Worm (Caenorhabditis elegans): ENCODE measurements around the gene M03D4.3.

The M03D4.3 gene

ce11 chrIV:6071026-6071425 lies 41.2 kb downstream of the M03D4.3 start:
- no peak for TF ChIP-seq dmd-6 (GFP tag; IDR thresholded peaks at IDR 0.05)
- no peak for TF ChIP-seq zip-11 (GFP tag; IDR thresholded peaks at IDR 0.05)
- TF ChIP-seq nhr-41 (GFP tag; IDR thresholded peaks at IDR 0.05), result no peak
- no peak for TF ChIP-seq dmd-9 (GFP tag; IDR thresholded peaks at IDR 0.05)
- no peak for TF ChIP-seq Y5F2A.4 (GFP tag; optimal IDR thresholded peaks at IDR 0.05)
- TF ChIP-seq tra-1 (GFP tag; IDR thresholded peaks at IDR 0.05), result no peak
- TF ChIP-seq aha-1 (tag), result no peak
- no peak for TF ChIP-seq ces-1 (GFP tag; optimal IDR thresholded peaks at IDR 0.05)
- no peak for TF ChIP-seq lsy-2 (tag; optimal IDR thresholded peaks at IDR 0.05)
- no peak for TF ChIP-seq skn-1 (tag; optimal IDR thresholded peaks at IDR 0.05)
- TF ChIP-seq ama-1 (optimal IDR thresholded peaks at IDR 0.05), result no peak

ce11 chrIV:6065186-6065585 lies 47.0 kb downstream of the M03D4.3 start:
- TF ChIP-seq ces-1 (GFP tag; optimal IDR thresholded peaks at IDR 0.05), result peak; percentile 31
- TF ChIP-seq madf-9 (GFP tag; conservative IDR thresholded peaks at IDR 0.05), result no peak
- TF ChIP-seq fkh-10 (GFP tag; optimal IDR thresholded peaks at IDR 0.05), result peak; percentile 75

ce11 chrIV:6064657-6065056 lies 47.5 kb downstream of the M03D4.3 start:
- TF ChIP-seq nhr-11 (tag; optimal IDR thresholded peaks at IDR 0.05), result no peak
- peak in 1 of 2 experiments; percentile 54 for TF ChIP-seq lsy-2 (tag; optimal IDR thresholded peaks at IDR 0.05)
- TF ChIP-seq ceh-20 (GFP tag; IDR thresholded peaks at IDR 0.05), result peak; percentile 62; the same call in 1 of the 2 replicates

- TF ChIP-seq nhr-48 (tag; optimal IDR thresholded peaks at IDR 0.05) (no peak), unc-62 (GFP tag; optimal IDR thresholded peaks at IDR 0.05 in 1 of 2) (peak in 1 of 2 experiments; percentile 94), unc-62 (tag; optimal IDR thresholded peaks at IDR 0.05) (no peak)
Measured at ce11 chrIV:6062078-6062477, 50.1 kb downstream of the M03D4.3 start.

- TF ChIP-seq ctbp-1 (GFP tag; IDR thresholded peaks at IDR 0.05), result peak; percentile 41; the same call in 1 of the 2 replicates
- TF ChIP-seq F49E8.2 (tag; optimal IDR thresholded peaks at IDR 0.05; ENCODE audit: borderline replicate concordance), result no peak
- TF ChIP-seq ces-1 (GFP tag; optimal IDR thresholded peaks at IDR 0.05), result peak; percentile 75
- peak; percentile 8 for TF ChIP-seq hlh-30 (tag; optimal IDR thresholded peaks at IDR 0.05; ENCODE audit: insufficient read depth)
Measured at ce11 chrIV:6060912-6061311, 51.3 kb downstream of the M03D4.3 start.

Data from whole organism, L4 larva.